Fruit fly (Drosophila melanogaster) whole organism, embryonic: ENCODE data around the gene Vps4.

Experiments
- CG10267 ChIP-seq: fragments of 200-800 bp; sonication (Bioruptor generic); optimal IDR thresholded peaks from 2 replicates; lab custom pipeline; 2018; ENCODE audit warnings: missing biosample characterization, mild to moderate bottlenecking, missing genetic modification characterization, moderate library complexity
- CG10565 ChIP-seq: fragments of 200-800 bp; sonication (Bioruptor generic); optimal IDR thresholded peaks from 3 replicates; lab custom pipeline; 2016; ENCODE audit warnings: missing biosample characterization, mild to moderate bottlenecking, missing genetic modification characterization
- CG11504 ChIP-seq: fragments of 200-800 bp; sonication (Bioruptor generic); optimal IDR thresholded peaks from 3 replicates; lab custom pipeline; 2019; ENCODE audit warnings: missing biosample characterization, mild to moderate bottlenecking, missing genetic modification characterization, moderate library complexity
- CG31365 ChIP-seq: fragments of 200-800 bp; sonication (Bioruptor generic); optimal IDR thresholded peaks from 2 replicates; lab custom pipeline; 2018; ENCODE audit warnings: missing biosample characterization, mild to moderate bottlenecking, missing genetic modification characterization
- Deaf1 ChIP-seq: fragments of 200-800 bp; optimal IDR thresholded peaks from 3 replicates; lab custom pipeline; 2019; ENCODE audit warnings: missing biosample characterization, mild to moderate bottlenecking, missing genetic modification characterization, moderate library complexity
- Doc3 ChIP-seq: fragments of 200-800 bp; sonication (Bioruptor generic); IDR thresholded peaks from 3 replicates; pipeline ENCODE4 v1.3.6; 2022; ENCODE audit warnings: missing biosample characterization, missing genetic modification characterization; ENCODE audit not compliant: partially characterized antibody
- ERR ChIP-seq: fragments of 200-800 bp; sonication (Bioruptor generic); optimal IDR thresholded peaks from 2 replicates; lab custom pipeline; 2016; ENCODE audit warnings: missing biosample characterization, missing genetic modification characterization
- Fer1 ChIP-seq: fragments of 200-800 bp; sonication (Bioruptor generic); optimal IDR thresholded peaks from 2 replicates; lab custom pipeline; 2017; ENCODE audit warnings: missing biosample characterization, mild to moderate bottlenecking, missing genetic modification characterization
- GATAe ChIP-seq: fragments of 200-800 bp; sonication (Bioruptor generic); conservative IDR thresholded peaks from 2 replicates; pipeline ENCODE4 v1.3.6; 2022; ENCODE audit warnings: missing biosample characterization, missing genetic modification characterization
- bigmax ChIP-seq: fragments of 200-800 bp; sonication (Bioruptor generic); optimal IDR thresholded peaks from 2 replicates; lab custom pipeline; 2018; ENCODE audit warnings: missing biosample characterization, mild to moderate bottlenecking, missing genetic modification characterization
- chif ChIP-seq, 2 experiments: fragments of 200-800 bp; sonication (Bioruptor generic); optimal IDR thresholded peaks; 3 replicates each; lab custom pipeline; 2016; ENCODE audit warnings: missing biosample characterization in 2 of 2, missing genetic modification characterization in 2 of 2
- grau ChIP-seq: fragments of 200-800 bp; optimal IDR thresholded peaks from 3 replicates; lab custom pipeline; 2019; ENCODE audit warnings: missing biosample characterization, mild to moderate bottlenecking, missing genetic modification characterization, moderate library complexity
- knrl ChIP-seq: fragments of 200-800 bp; sonication (Bioruptor generic); IDR thresholded peaks from 3 replicates; pipeline ENCODE4 v1.3.6; 2022; ENCODE audit warnings: missing biosample characterization, missing genetic modification characterization; ENCODE audit not compliant: partially characterized antibody
- nom ChIP-seq: fragments of 200-800 bp; sonication (Bioruptor generic); optimal IDR thresholded peaks from 2 replicates; lab custom pipeline; 2017; ENCODE audit warnings: missing biosample characterization, missing genetic modification characterization, mild to moderate bottlenecking, moderate library complexity, missing genetic modification reagents
- pan ChIP-seq, 4 experiments: fragments of >200 bp in 3 of 4; fragments of 200-800 bp in 1 of 4; sonication (Bioruptor generic) in 1 of 4; optimal IDR thresholded peaks in 3 of 4; IDR thresholded peaks in 1 of 4; 2 replicates each; pipeline versions ENCODE4 v1.3.6 to Lab custom; 2017 to 2022; ENCODE audit warnings: missing biosample characterization in 2 of 4, missing genetic modification characterization in 2 of 4, mixed read lengths in 1 of 4
- pfk ChIP-seq: fragments of 200-800 bp; sonication (Bioruptor generic); optimal IDR thresholded peaks from 2 replicates; lab custom pipeline; 2018; ENCODE audit warnings: missing biosample characterization, mild to moderate bottlenecking, missing genetic modification characterization, moderate library complexity
- prd ChIP-seq, 3 experiments: fragments of >200 bp in 2 of 3; fragments of 200-800 bp in 1 of 3; sonication (Bioruptor generic) in 1 of 3; optimal IDR thresholded peaks in 2 of 3; IDR thresholded peaks in 1 of 3; 2 replicates in 2 of 3; 3 replicates in 1 of 3; pipeline versions ENCODE4 v1.3.6 to Lab custom; 2017 to 2022; ENCODE audit warnings: missing biosample characterization in 1 of 3, missing genetic modification characterization in 1 of 3
- ranshi ChIP-seq: fragments of 200-800 bp; sonication (Bioruptor generic); IDR thresholded peaks from 2 replicates; pipeline ENCODE4 v1.3.6; 2022; ENCODE audit warnings: missing biosample characterization, missing genetic modification characterization
- slou ChIP-seq: fragments of 200-800 bp; sonication (Bioruptor generic); optimal IDR thresholded peaks from 3 replicates; lab custom pipeline; 2016; ENCODE audit warnings: missing biosample characterization, missing genetic modification characterization
- slp2 ChIP-seq: fragments of 200-800 bp; sonication (Bioruptor generic); optimal IDR thresholded peaks from 2 replicates; lab custom pipeline; 2016; ENCODE audit warnings: missing biosample characterization, missing genetic modification characterization
- tgo ChIP-seq: fragments of 200-800 bp; sonication (Bioruptor generic); IDR thresholded peaks from 3 replicates; pipeline ENCODE4 v1.3.6; 2022; ENCODE audit warnings: missing biosample characterization, missing genetic modification characterization

Vps4 gene

DNA sequence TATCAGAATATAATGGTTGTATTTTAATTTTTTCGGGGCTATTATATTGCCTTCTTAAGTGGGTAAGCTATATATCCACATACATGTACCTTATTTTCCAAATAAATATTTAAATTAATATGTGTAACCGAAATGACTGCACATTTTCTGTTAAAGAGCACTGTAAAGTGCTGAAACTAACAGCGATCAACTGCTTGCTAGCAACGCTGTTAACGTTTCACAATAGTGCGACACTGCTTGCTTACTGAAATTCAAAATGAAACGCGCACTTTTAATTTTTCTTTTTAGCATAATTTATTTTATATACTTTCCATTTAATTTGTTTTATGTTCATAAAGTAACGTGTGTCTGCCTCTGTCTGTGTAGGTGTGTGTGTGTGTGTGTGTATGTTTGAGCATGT, 16.5 kb downstream of the Vps4 start (continued):
- peak; percentile 91 for TF ChIP-seq CG31365 (tag; lab: Kevin White, UChicago)
- TF ChIP-seq Fer1 (GFP tag; lab: Kevin White, UChicago) = no peak
- no peak for TF ChIP-seq slp2 (GFP tag; lab: Kevin White, UChicago)
- TF ChIP-seq pfk (GFP tag; lab: Kevin White, UChicago) = no peak
- no peak for TF ChIP-seq knrl (GFP tag; lab: Robert Waterston, UW)
- TF ChIP-seq grau (tag; lab: Kevin White, UChicago) = no peak

DNA sequence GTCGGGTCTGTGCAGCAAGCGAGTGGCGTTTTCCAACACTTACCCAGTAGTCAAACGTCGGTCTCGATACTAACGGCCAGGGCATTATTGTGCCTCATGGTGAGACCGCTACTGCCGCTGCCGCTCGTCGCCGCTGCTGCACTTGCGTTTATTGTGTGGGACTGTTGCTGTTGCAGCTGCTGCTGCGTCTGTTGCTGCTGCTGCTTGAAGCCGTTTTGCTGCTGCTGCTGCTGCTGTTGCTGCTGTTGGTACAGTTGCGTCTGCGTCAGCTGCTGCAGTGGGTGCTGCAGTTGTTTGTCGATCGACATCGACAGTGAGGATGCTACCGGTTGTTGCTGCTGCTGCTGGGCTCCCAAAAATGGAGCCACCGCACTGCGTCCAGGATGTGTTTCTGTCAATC, 33.2 kb downstream of the Vps4 start:
- TF ChIP-seq prd (optimal IDR thresholded peaks at IDR 0.05; lab: Kevin White, UChicago) (no peak), prd (GFP tag; IDR thresholded peaks at IDR 0.05; lab: Robert Waterston, UW) (no peak), Deaf1 (no peak), ERR (GFP tag; lab: Kevin White, UChicago) (no peak), pan (optimal IDR thresholded peaks at IDR 0.05; lab: Kevin White, UChicago) (no peak), pan (GFP tag; optimal IDR thresholded peaks at IDR 0.05 in 1 of 2, IDR thresholded peaks at IDR 0.05 in 1 of 2) (no peak), bigmax (GFP tag; lab: Kevin White, UChicago) (no peak), slou (GFP tag; lab: Kevin White, UChicago) (no peak), CG10267 (no peak), GATAe (GFP tag; lab: Robert Waterston, UW) (no peak), CG10565 (no peak), ranshi (GFP tag; lab: Robert Waterston, UW) (no peak), CG11504 (no peak), nom (GFP tag; lab: Kevin White, UChicago) (no peak), tgo (GFP tag; lab: Robert Waterston, UW) (no peak), Doc3 (GFP tag; lab: Robert Waterston, UW) (no peak), chif (GFP tag; optimal IDR thresholded peaks at IDR 0.05; lab: Kevin White, UChicago) (no peak)
